Worm (Caenorhabditis elegans): Measurements from ENCODE around the gene saeg-1.

ce11 chrV:10854197-10854596, 11.3 kb downstream of the saeg-1 start:
- TF ChIP-seq aly-2 (tag; optimal IDR thresholded peaks at IDR 0.05): no peak
- TF ChIP-seq zag-1 (tag; optimal IDR thresholded peaks at IDR 0.05): no peak
- no peak for TF ChIP-seq elt-3 (tag; optimal IDR thresholded peaks at IDR 0.05)
- TF ChIP-seq mml-1 (tag; optimal IDR thresholded peaks at IDR 0.05): no peak
- TF ChIP-seq nhr-76 (tag; optimal IDR thresholded peaks at IDR 0.05): no peak
- TF ChIP-seq mdl-1 (tag; optimal IDR thresholded peaks at IDR 0.05): no peak
- TF ChIP-seq fos-1 (tag; optimal IDR thresholded peaks at IDR 0.05): no peak
- no peak for TF ChIP-seq ama-1 (optimal IDR thresholded peaks at IDR 0.05)
- TF ChIP-seq lin-39 (tag; optimal IDR thresholded peaks at IDR 0.05): no peak
- TF ChIP-seq unc-39 (tag; optimal IDR thresholded peaks at IDR 0.05): no peak
- TF ChIP-seq nhr-12 (tag; optimal IDR thresholded peaks at IDR 0.05): no peak
- no peak for TF ChIP-seq ZK546.5 (tag; optimal IDR thresholded peaks at IDR 0.05)
- TF ChIP-seq unc-62 (GFP tag; optimal IDR thresholded peaks at IDR 0.05): no peak
- TF ChIP-seq tbx-2 (tag; optimal IDR thresholded peaks at IDR 0.05): no peak

Measured in whole organism, L3 larva.